Worm (Caenorhabditis elegans) whole organism, early embryonic: ENCODE measurements around the gene C01B10.6.

ENCODE experiments used
- B0310.2 ChIP-seq: sonication (generic microtip); optimal IDR thresholded peaks from 2 replicates; lab custom pipeline; 2016; ENCODE audit warnings: mild to moderate bottlenecking, missing genetic modification characterization, missing compliant biosample characterization
- F13C5.2 ChIP-seq: sonication (generic microtip); optimal IDR thresholded peaks from 2 replicates; lab custom pipeline; 2017; ENCODE audit warnings: mild to moderate bottlenecking, missing genetic modification characterization, inconsistent platforms, missing compliant biosample characterization
- ama-1 ChIP-seq: fragments of 150-350 bp; optimal IDR thresholded peaks from 2 replicates; lab custom pipeline; 2014
- flt-1 ChIP-seq: fragments of 200-800 bp; sonication (Bioruptor generic); IDR thresholded peaks from 2 replicates; pipeline ENCODE4 v1.3.6; 2022; ENCODE audit warnings: missing genetic modification characterization, missing compliant biosample characterization
- hnd-1 ChIP-seq: sonication (generic microtip); optimal IDR thresholded peaks from 2 replicates; lab custom pipeline; 2016; ENCODE audit warnings: missing genetic modification characterization, missing compliant biosample characterization
- scrt-1 ChIP-seq: fragments of 200-800 bp; sonication (Bioruptor generic); IDR thresholded peaks from 2 replicates; pipeline ENCODE4 v1.3.6; 2022; ENCODE audit warnings: missing genetic modification characterization, missing compliant biosample characterization
- tbx-37 ChIP-seq: fragments of 200-800 bp; sonication (Bioruptor generic); conservative IDR thresholded peaks from 2 replicates; pipeline ENCODE4 v1.3.6; 2022; ENCODE audit warnings: missing genetic modification reagents, missing genetic modification characterization, missing compliant biosample characterization
- tra-4 ChIP-seq: sonication (generic microtip); optimal IDR thresholded peaks from 2 replicates; lab custom pipeline; 2017; ENCODE audit warnings: missing genetic modification characterization, missing compliant biosample characterization

DNA sequence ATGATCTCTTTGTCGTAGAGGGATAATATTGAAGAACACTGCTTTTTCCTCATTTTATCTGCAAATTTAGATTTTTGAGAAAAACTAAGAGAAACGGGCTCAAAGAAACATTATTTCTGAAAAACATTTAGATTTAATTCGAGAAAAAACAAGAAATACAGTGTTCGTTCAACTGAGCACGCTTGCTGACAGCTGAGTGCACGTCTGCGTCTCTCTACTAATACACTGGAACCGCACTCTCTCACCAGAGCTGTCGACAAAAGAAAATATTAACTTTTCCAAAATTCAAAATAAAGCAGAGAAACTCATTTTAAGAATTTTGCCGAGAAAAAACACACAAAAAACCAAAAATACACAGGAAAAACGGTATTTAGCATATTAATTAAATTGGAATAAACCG, 26.7 kb upstream of the C01B10.6 start, which contains the start of gene drh-1:
- no peak for TF ChIP-seq tbx-37 (GFP tag; lab: Robert Waterston, UW)
- no peak for TF ChIP-seq ama-1 (lab: Kevin White, UChicago)
- TF ChIP-seq tra-4 = no peak
- no peak for TF ChIP-seq F13C5.2 (tag; lab: Kevin White, UChicago)
- no peak for TF ChIP-seq scrt-1
- no peak for TF ChIP-seq flt-1 (GFP tag; lab: Robert Waterston, UW)
- no peak for TF ChIP-seq B0310.2 (tag; lab: Kevin White, UChicago)
- TF ChIP-seq hnd-1 = no peak
